Fruit fly (Drosophila melanogaster) whole organism, embryonic: ENCODE data around the gene CG1622.

Source experiments
- Atf6 ChIP-seq: fragments of 200-800 bp; sonication (Bioruptor generic); IDR thresholded peaks from 2 replicates; pipeline ENCODE4 v1.3.6; 2022; ENCODE audit warnings: missing biosample characterization, missing genetic modification characterization
- Awh ChIP-seq: fragments of 200-800 bp; sonication (Bioruptor generic); IDR thresholded peaks from 2 replicates; pipeline ENCODE4, ENCODE4 v1.3.6; 2022; ENCODE audit warnings: missing biosample characterization, missing genetic modification characterization
- B-H2 ChIP-seq: fragments of 200-800 bp; sonication (Bioruptor generic); optimal IDR thresholded peaks from 2 replicates; lab custom pipeline; 2018; ENCODE audit warnings: missing biosample characterization, mild to moderate bottlenecking, missing genetic modification characterization
- CG11696 ChIP-seq: fragments of 200-800 bp; sonication (Bioruptor generic); IDR thresholded peaks from 2 replicates; pipeline ENCODE4 v1.3.6; 2022; ENCODE audit warnings: missing biosample characterization, missing genetic modification characterization
- CG12155 ChIP-seq: fragments of 200-800 bp; sonication (Bioruptor generic); optimal IDR thresholded peaks from 3 replicates; lab custom pipeline; 2016; ENCODE audit warnings: missing biosample characterization, missing genetic modification characterization
- CG12391 ChIP-seq: fragments of 200-800 bp; sonication (Bioruptor generic); optimal IDR thresholded peaks from 3 replicates; lab custom pipeline; 2018; ENCODE audit warnings: missing biosample characterization, mild to moderate bottlenecking, missing genetic modification characterization, moderate library complexity
- CG12942 ChIP-seq: fragments of 200-800 bp; sonication (Bioruptor generic); optimal IDR thresholded peaks from 3 replicates; lab custom pipeline; 2016; ENCODE audit warnings: missing biosample characterization, missing genetic modification characterization
- CG13624 ChIP-seq: fragments of 200-800 bp; sonication (Bioruptor generic); optimal IDR thresholded peaks from 2 replicates; lab custom pipeline; 2016; ENCODE audit warnings: missing biosample characterization, missing genetic modification characterization
- CG18764 ChIP-seq: fragments of 200-800 bp; sonication (Bioruptor generic); optimal IDR thresholded peaks from 3 replicates; lab custom pipeline; 2016; ENCODE audit warnings: missing biosample characterization, missing genetic modification characterization
- CG2875 ChIP-seq: fragments of 200-800 bp; sonication (Bioruptor generic); optimal IDR thresholded peaks from 2 replicates; lab custom pipeline; 2017; ENCODE audit warnings: missing biosample characterization, mild to moderate bottlenecking, missing genetic modification characterization, missing genetic modification reagents
- CG7963 ChIP-seq: fragments of 200-800 bp; sonication (Bioruptor generic); IDR thresholded peaks from 3 replicates; pipeline ENCODE4 v1.3.6; 2022; ENCODE audit warnings: missing biosample characterization, missing genetic modification characterization; ENCODE audit not compliant: partially characterized antibody
- CG8765 ChIP-seq: fragments of 200-800 bp; sonication (Bioruptor generic); IDR thresholded peaks from 2 replicates; pipeline ENCODE4 v1.3.6; 2022; ENCODE audit warnings: missing biosample characterization, missing genetic modification characterization
- CkIIα-i1 ChIP-seq: fragments of 200-800 bp; sonication (Bioruptor generic); IDR thresholded peaks from 2 replicates; pipeline ENCODE4 v1.3.6; 2022; ENCODE audit warnings: missing biosample characterization, missing genetic modification characterization
- D19A ChIP-seq: fragments of 200-800 bp; optimal IDR thresholded peaks from 3 replicates; lab custom pipeline; 2019; ENCODE audit warnings: missing biosample characterization, mild to moderate bottlenecking, missing genetic modification characterization, moderate library complexity
- Ets65A ChIP-seq: fragments of 200-800 bp; sonication (Bioruptor generic); peaks from one replicate; lab custom pipeline; 2016; ENCODE audit warnings: missing biosample characterization, missing genetic modification characterization
- Fer2 ChIP-seq: fragments of 200-800 bp; sonication (Bioruptor generic); optimal IDR thresholded peaks from 2 replicates; lab custom pipeline; 2018; ENCODE audit warnings: missing biosample characterization, mild to moderate bottlenecking, missing genetic modification characterization, moderate library complexity
- Hand ChIP-seq: fragments of 200-800 bp; sonication (Bioruptor generic); optimal IDR thresholded peaks from 2 replicates; lab custom pipeline; 2017; ENCODE audit warnings: mild to moderate bottlenecking, missing biosample characterization, missing genetic modification reagents, missing genetic modification characterization
- Hr3 ChIP-seq: fragments of 200-800 bp; sonication (Bioruptor generic); optimal IDR thresholded peaks from 3 replicates; lab custom pipeline; 2016; ENCODE audit warnings: missing biosample characterization, missing genetic modification characterization
- Hr78 ChIP-seq, 2 experiments: fragments of 200-800 bp in 1 of 2; fragments of >200 bp in 1 of 2; sonication (Bioruptor generic) in 1 of 2; optimal IDR thresholded peaks; 2 replicates each; lab custom pipeline; 2017 to 2019; ENCODE audit warnings: missing biosample characterization in 2 of 2, missing genetic modification characterization in 2 of 2, mild to moderate bottlenecking in 1 of 2, moderate library complexity in 1 of 2
- MTF-1 ChIP-seq: fragments of 200-800 bp; sonication (Bioruptor generic); optimal IDR thresholded peaks from 2 replicates; lab custom pipeline; 2018; ENCODE audit warnings: missing biosample characterization, mild to moderate bottlenecking, missing genetic modification characterization, borderline replicate concordance
- Myb ChIP-seq: fragments of 200-800 bp; sonication (Bioruptor generic); optimal IDR thresholded peaks from 2 replicates; lab custom pipeline; 2016; ENCODE audit warnings: missing biosample characterization, missing genetic modification characterization
- Poxn ChIP-seq: fragments of 200-800 bp; sonication (Bioruptor generic); IDR thresholded peaks from 2 replicates; pipeline ENCODE4 v1.3.6; 2022; ENCODE audit warnings: missing biosample characterization, missing genetic modification characterization
- Sin3A ChIP-seq: fragments of >200 bp; optimal IDR thresholded peaks from 2 replicates; lab custom pipeline; 2018
- Stat92E ChIP-seq, 3 experiments: fragments of >200 bp in 2 of 3; fragments of 200-800 bp in 1 of 3; sonication (Bioruptor generic) in 1 of 3; optimal IDR thresholded peaks; 2 replicates each; lab custom pipeline; 2017 to 2019; ENCODE audit warnings: missing biosample characterization in 3 of 3, missing genetic modification characterization in 3 of 3, mild to moderate bottlenecking in 1 of 3, moderate library complexity in 1 of 3
- Tbp ChIP-seq: fragments of >200 bp; optimal IDR thresholded peaks from 2 replicates; lab custom pipeline; 2018; ENCODE audit warnings: missing biosample characterization, missing genetic modification characterization
- Usf ChIP-seq: fragments of 200-800 bp; sonication (Bioruptor generic); optimal IDR thresholded peaks from 2 replicates; lab custom pipeline; 2017; ENCODE audit warnings: missing genotype, missing biosample characterization, missing genetic modification characterization
- al ChIP-seq: fragments of 200-800 bp; sonication (Bioruptor generic); IDR thresholded peaks from 2 replicates; pipeline ENCODE4 v1.3.6; 2022; ENCODE audit warnings: missing biosample characterization, missing genetic modification characterization
- ara ChIP-seq: fragments of 200-800 bp; sonication (Bioruptor generic); IDR thresholded peaks from 2 replicates; pipeline ENCODE4 v1.3.6; 2022; ENCODE audit warnings: missing biosample characterization, missing genetic modification characterization
- ash1 ChIP-seq: fragments of 200-800 bp; sonication (Bioruptor generic); optimal IDR thresholded peaks from 2 replicates; lab custom pipeline; 2018; ENCODE audit warnings: missing biosample characterization, mild to moderate bottlenecking, missing genetic modification characterization
- bigmax ChIP-seq: fragments of 200-800 bp; sonication (Bioruptor generic); optimal IDR thresholded peaks from 2 replicates; lab custom pipeline; 2018; ENCODE audit warnings: missing biosample characterization, mild to moderate bottlenecking, missing genetic modification characterization
- cas ChIP-seq: fragments of 200-800 bp; sonication (Bioruptor generic); IDR thresholded peaks from 2 replicates; pipeline ENCODE4 v1.3.6; 2022; ENCODE audit warnings: missing biosample characterization, missing genetic modification characterization
- caup ChIP-seq: fragments of 200-800 bp; sonication (Bioruptor generic); optimal IDR thresholded peaks from 3 replicates; lab custom pipeline; 2017; ENCODE audit warnings: missing biosample characterization, mild to moderate bottlenecking, missing genetic modification characterization, moderate library complexity; ENCODE audit not compliant: severe bottlenecking
- dysf ChIP-seq: fragments of 200-800 bp; sonication (Bioruptor generic); IDR thresholded peaks from 3 replicates; pipeline ENCODE4 v1.3.6; 2022; ENCODE audit warnings: missing biosample characterization, missing genetic modification characterization
- fd64A ChIP-seq: fragments of 200-800 bp; sonication (Bioruptor generic); optimal IDR thresholded peaks from 3 replicates; lab custom pipeline; 2018; ENCODE audit warnings: missing biosample characterization, mild to moderate bottlenecking, missing genetic modification characterization
- ftz-f1 ChIP-seq: fragments of 200-800 bp; sonication (Bioruptor generic); optimal IDR thresholded peaks from 2 replicates; lab custom pipeline; 2016; ENCODE audit warnings: missing biosample characterization, missing genetic modification characterization
- gfzf ChIP-seq: fragments of 200-800 bp; sonication (Bioruptor generic); optimal IDR thresholded peaks from 2 replicates; lab custom pipeline; 2016; ENCODE audit warnings: missing biosample characterization, mild to moderate bottlenecking, missing genetic modification characterization, moderate library complexity
- gro ChIP-seq: fragments of 200-800 bp; sonication (Bioruptor generic); optimal IDR thresholded peaks from 2 replicates; lab custom pipeline; 2016; ENCODE audit warnings: missing biosample characterization, missing genetic modification characterization
- gsb-n ChIP-seq: fragments of 200-800 bp; sonication (Bioruptor generic); optimal IDR thresholded peaks from 3 replicates; lab custom pipeline; 2018; ENCODE audit warnings: missing biosample characterization, mild to moderate bottlenecking, missing genetic modification characterization
- hkb ChIP-seq, 2 experiments: fragments of 200-800 bp in 1 of 2; fragments of >200 bp in 1 of 2; sonication (Bioruptor generic) in 1 of 2; IDR thresholded peaks in 1 of 2; optimal IDR thresholded peaks in 1 of 2; 2 replicates each; pipeline versions ENCODE4 v1.3.6 to Lab custom; 2017 to 2022; ENCODE audit warnings: missing biosample characterization in 1 of 2, missing genetic modification characterization in 1 of 2
- hth ChIP-seq: fragments of >200 bp; optimal IDR thresholded peaks from 2 replicates; lab custom pipeline; 2017; ENCODE audit warnings: inconsistent platforms
- otp ChIP-seq: fragments of 200-800 bp; sonication (Bioruptor generic); IDR thresholded peaks from 3 replicates; pipeline ENCODE4, ENCODE4 v1.3.6; 2022; ENCODE audit warnings: missing biosample characterization, missing genetic modification characterization
- psq ChIP-seq: fragments of 200-800 bp; sonication (Bioruptor generic); optimal IDR thresholded peaks from 2 replicates; lab custom pipeline; 2017; ENCODE audit warnings: missing biosample characterization, missing genetic modification characterization
- rib ChIP-seq: fragments of 200-800 bp; sonication (Bioruptor generic); IDR thresholded peaks from 2 replicates; pipeline ENCODE4 v1.3.6; 2022; ENCODE audit warnings: missing biosample characterization, missing genetic modification characterization
- ro ChIP-seq: fragments of 200-800 bp; sonication (Bioruptor generic); IDR thresholded peaks from 2 replicates; pipeline ENCODE4 v1.3.6; 2022; ENCODE audit warnings: missing biosample characterization, missing genetic modification characterization
- shn ChIP-seq: fragments of 200-800 bp; sonication (Bioruptor generic); optimal IDR thresholded peaks from 3 replicates; lab custom pipeline; 2016; ENCODE audit warnings: missing biosample characterization, missing genetic modification characterization
- ssp ChIP-seq: fragments of 200-800 bp; sonication (Bioruptor generic); IDR thresholded peaks from 2 replicates; pipeline ENCODE4 v1.3.6; 2022; ENCODE audit warnings: missing biosample characterization, missing genetic modification characterization
- trem ChIP-seq: fragments of 200-800 bp; optimal IDR thresholded peaks from 3 replicates; lab custom pipeline; 2019; ENCODE audit warnings: missing biosample characterization, mild to moderate bottlenecking, missing genetic modification characterization, moderate library complexity
- wek ChIP-seq: fragments of 200-800 bp; sonication (Bioruptor generic); optimal IDR thresholded peaks from 3 replicates; lab custom pipeline; 2018; ENCODE audit warnings: missing biosample characterization, mild to moderate bottlenecking, missing genetic modification characterization, moderate library complexity
- z ChIP-seq: fragments of 200-800 bp; sonication (Bioruptor generic); IDR thresholded peaks from 3 replicates; pipeline ENCODE4 v1.3.6; 2022; ENCODE audit warnings: missing biosample characterization, missing genetic modification characterization
- zen2 ChIP-seq: fragments of 200-800 bp; sonication (Bioruptor generic); IDR thresholded peaks from 3 replicates; pipeline ENCODE4 v1.3.6; 2022; ENCODE audit warnings: missing biosample characterization, missing genetic modification characterization; ENCODE audit not compliant: partially characterized antibody
- zfh2 ChIP-seq: fragments of 200-800 bp; sonication (Bioruptor generic); optimal IDR thresholded peaks from 2 replicates; lab custom pipeline; 2016; ENCODE audit warnings: missing biosample characterization, missing genetic modification characterization

The CG1622 gene

DNA sequence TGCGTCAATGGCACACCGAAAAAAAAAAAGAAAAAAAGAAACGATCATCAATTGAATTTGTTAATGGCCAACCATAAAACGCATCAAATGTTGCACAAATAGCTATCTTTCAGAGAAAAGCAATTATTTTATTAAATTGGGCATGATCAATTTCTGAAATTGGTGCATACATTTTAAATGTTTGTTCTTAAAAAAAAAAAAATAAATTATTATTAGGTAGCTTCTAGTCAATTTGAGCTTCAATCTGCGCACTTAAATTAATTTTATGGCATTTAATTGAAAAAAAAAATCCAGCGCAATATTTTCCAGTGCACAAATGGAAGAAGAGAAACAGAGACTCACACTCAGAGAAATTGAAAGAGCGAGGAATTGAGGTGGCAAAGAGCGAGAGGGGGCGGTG is 26.2 kb downstream of the CG1622 start (continued):
- TF ChIP-seq Stat92E (GFP tag; optimal IDR thresholded peaks at IDR 0.05; lab: Kevin White, UChicago) (no peak), CG8765 (no peak), Hr3 (GFP tag; lab: Kevin White, UChicago) (peak; percentile 58), CG11696 (0 out of 2 replicates have a peak, but pooled peaks have one; percentile 14), otp (GFP tag; lab: Robert Waterston, UW) (no peak), bigmax (GFP tag; lab: Kevin White, UChicago) (no peak), Myb (GFP tag; lab: Kevin White, UChicago) (peak; percentile 46), shn (GFP tag; lab: Kevin White, UChicago) (peak; percentile 60), hkb (optimal IDR thresholded peaks at IDR 0.05; lab: Kevin White, UChicago) (no peak), hkb (GFP tag; IDR thresholded peaks at IDR 0.05; lab: Robert Waterston, UW) (peak; percentile 71), Poxn (GFP tag; lab: Robert Waterston, UW) (no peak), CG7963 (GFP tag; lab: Robert Waterston, UW) (no peak), B-H2 (GFP tag; lab: Kevin White, UChicago) (no peak), ftz-f1 (GFP tag; lab: Kevin White, UChicago) (no peak), zen2 (GFP tag; lab: Robert Waterston, UW) (no peak), CG12391 (tag; lab: Kevin White, UChicago) (peak; percentile 57), Usf (GFP tag; lab: Kevin White, UChicago) (no peak), zfh2 (peak; percentile 79), Hand (peak; percentile 17), gfzf (no peak), Atf6 (peak; percentile 41), psq (no peak), gro (GFP tag; lab: Kevin White, UChicago) (no peak), al (GFP tag; lab: Robert Waterston, UW) (0 out of 2 replicates have a peak, but pooled peaks have one; percentile 21), CG13624 (peak; percentile 57), cas (GFP tag; lab: Robert Waterston, UW) (no peak), MTF-1 (no peak), wek (no peak), hth (lab: Kevin White, UChicago) (no peak), z (GFP tag; lab: Robert Waterston, UW) (no peak), Awh (GFP tag; lab: Robert Waterston, UW) (peak; percentile 25; the same call in 1 of the 2 replicates), Hr78 (GFP tag; optimal IDR thresholded peaks at IDR 0.05; lab: Kevin White, UChicago) (no peak), ara (no peak), CkIIα-i1 (GFP tag; lab: Robert Waterston, UW) (no peak), caup (peak; percentile 48), ro (no peak), CG12155 (GFP tag; lab: Kevin White, UChicago) (peak; percentile 60), ssp (GFP tag; lab: Robert Waterston, UW) (peak; percentile 35; the same call in 1 of the 2 replicates), Fer2 (tag; lab: Kevin White, UChicago) (no peak), Ets65A (GFP tag; lab: Kevin White, UChicago) (peak; percentile 93), D19A (tag; lab: Kevin White, UChicago) (peak; percentile 48), trem (tag; lab: Kevin White, UChicago) (no peak), ash1 (GFP tag; lab: Kevin White, UChicago) (no peak), Tbp (GFP tag; lab: Kevin White, UChicago) (no peak), dysf (GFP tag; lab: Robert Waterston, UW) (peak; percentile 72), CG2875 (GFP tag; lab: Kevin White, UChicago) (no peak), Sin3A (no peak), fd64A (no peak), CG12942 (GFP tag; lab: Kevin White, UChicago) (peak; percentile 44), gsb-n (no peak), rib (GFP tag; lab: Robert Waterston, UW) (no peak), CG18764 (peak; percentile 59)
